Worm (Caenorhabditis elegans): Measurements from ENCODE around the gene Y64G10A.2.

DNA sequence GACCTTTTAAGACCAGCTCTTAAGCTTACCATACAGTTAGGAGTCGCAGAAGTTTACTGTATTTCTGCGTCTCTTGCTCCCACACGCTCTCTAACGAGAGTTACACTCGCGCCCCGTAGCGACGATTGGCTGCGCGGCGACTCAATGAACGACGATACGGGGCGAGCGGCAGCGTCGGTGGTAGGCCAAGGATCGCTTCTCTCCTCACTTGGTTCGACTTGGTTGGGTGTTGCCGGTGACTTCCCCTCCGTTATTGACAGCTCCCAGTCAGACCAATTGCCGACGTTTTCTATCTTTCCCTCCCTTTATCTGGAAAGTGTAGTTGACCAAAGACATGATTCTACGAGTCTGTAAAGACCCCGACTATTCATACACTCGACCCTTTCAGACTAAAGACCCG is 11.3 kb upstream of the Y64G10A.2 start:
- TF ChIP-seq F13C5.2 (tag; optimal IDR thresholded peaks at IDR 0.05) (no peak), aly-1 (tag; optimal IDR thresholded peaks at IDR 0.05) (no peak), ama-1 (optimal IDR thresholded peaks at IDR 0.05) (no peak)

Measured in whole organism, early embryonic.